Fruit fly (Drosophila melanogaster) whole organism, wandering third instar larva: ENCODE results near the gene Mkp.

Experiments
- Abd-B ChIP-seq: fragments of >200 bp; optimal IDR thresholded peaks from 2 replicates; lab custom pipeline; 2017; ENCODE audit warnings: missing biosample characterization, missing genetic modification characterization
- CG32264 ChIP-seq: fragments of 200-800 bp; sonication (Bioruptor generic); optimal IDR thresholded peaks from 2 replicates; lab custom pipeline; 2016; ENCODE audit warnings: missing biosample characterization, missing genetic modification characterization
- CG9705 ChIP-seq: fragments of 200-800 bp; sonication (Bioruptor generic); optimal IDR thresholded peaks from 2 replicates; lab custom pipeline; 2018; ENCODE audit warnings: missing biosample characterization, mild to moderate bottlenecking, missing genetic modification characterization
- Dfd ChIP-seq: fragments of >200 bp; optimal IDR thresholded peaks from 2 replicates; lab custom pipeline; 2017; ENCODE audit warnings: missing biosample characterization, missing genetic modification characterization
- Dif ChIP-seq: fragments of 200-275, 200-300 bp; sonication (Bioruptor generic); optimal IDR thresholded peaks from 2 replicates; lab custom pipeline; 2018; ENCODE audit warnings: missing biosample characterization, missing genetic modification characterization; ENCODE audit not compliant: partially characterized antibody
- GATAd ChIP-seq: sonication (Bioruptor generic); optimal IDR thresholded peaks from 2 replicates; lab custom pipeline; 2016; ENCODE audit warnings: missing biosample characterization, missing genetic modification characterization
- HLH106 ChIP-seq: fragments of 200-800 bp; optimal IDR thresholded peaks from 3 replicates; lab custom pipeline; 2019; ENCODE audit warnings: missing biosample characterization, mild to moderate bottlenecking, missing genetic modification characterization, moderate library complexity
- Hr78 ChIP-seq: fragments of >200 bp; optimal IDR thresholded peaks from 2 replicates; lab custom pipeline; 2017; ENCODE audit warnings: missing biosample characterization, missing genetic modification characterization
- Hr83 ChIP-seq: fragments of 200-300 bp; sonication (Bioruptor generic); optimal IDR thresholded peaks from 2 replicates; lab custom pipeline; 2016; ENCODE audit warnings: missing biosample characterization, mild to moderate bottlenecking, missing genetic modification characterization, moderate library complexity; ENCODE audit not compliant: poor library complexity, severe bottlenecking
- Jra ChIP-seq: sonication (Bioruptor generic); optimal IDR thresholded peaks from 2 replicates; lab custom pipeline; 2016; ENCODE audit warnings: missing biosample characterization, missing genetic modification characterization
- Mio ChIP-seq: sonication (Bioruptor generic); optimal IDR thresholded peaks from 2 replicates; lab custom pipeline; 2016; ENCODE audit warnings: missing biosample characterization, missing genetic modification characterization
- Myc ChIP-seq: fragments of >200 bp; optimal IDR thresholded peaks from 2 replicates; lab custom pipeline; 2017
- N ChIP-seq: fragments of >200 bp; optimal IDR thresholded peaks from 2 replicates; lab custom pipeline; 2018; ENCODE audit warnings: missing biosample characterization, missing external identifiers, missing genetic modification characterization
- OdsH ChIP-seq: fragments of 200-800 bp; sonication (Bioruptor generic); optimal IDR thresholded peaks from 2 replicates; lab custom pipeline; 2016; ENCODE audit warnings: missing biosample characterization, mild to moderate bottlenecking, missing genetic modification characterization
- Rel ChIP-seq, 2 experiments: fragments of 200-800 bp; sonication (Bioruptor generic) in 1 of 2; optimal IDR thresholded peaks; 2 replicates in 1 of 2; 3 replicates in 1 of 2; lab custom pipeline; 2016 to 2019; ENCODE audit warnings: mild to moderate bottlenecking in 2 of 2, missing biosample characterization in 2 of 2, missing genetic modification characterization in 2 of 2, moderate library complexity in 1 of 2
- Sp1 ChIP-seq: fragments of 200-800 bp; sonication (Bioruptor generic); optimal IDR thresholded peaks from 3 replicates; lab custom pipeline; 2019; ENCODE audit warnings: missing biosample characterization, mild to moderate bottlenecking, missing genetic modification characterization, moderate library complexity
- Vsx2 ChIP-seq: fragments of 200-300, 225-300 bp; sonication (Bioruptor generic); optimal IDR thresholded peaks from 2 replicates; lab custom pipeline; 2018; ENCODE audit warnings: missing biosample characterization, missing genetic modification characterization; ENCODE audit not compliant: partially characterized antibody
- br ChIP-seq: fragments of 200-800 bp; sonication (Bioruptor generic); optimal IDR thresholded peaks from 2 replicates; lab custom pipeline; 2016; ENCODE audit warnings: missing biosample characterization, missing genetic modification characterization
- brk ChIP-seq: fragments of 200-800 bp; sonication (Bioruptor generic); optimal IDR thresholded peaks from 2 replicates; lab custom pipeline; 2016; ENCODE audit warnings: missing biosample characterization, mild to moderate bottlenecking, missing genetic modification characterization
- dl ChIP-seq, 2 experiments: fragments of 175-275, 200-275 bp in 1 of 2; fragments of 200-275 bp in 1 of 2; sonication (Bioruptor generic); optimal IDR thresholded peaks; lab custom pipeline; 2018; ENCODE audit warnings: mild to moderate bottlenecking in 2 of 2, missing biosample characterization in 2 of 2, missing genetic modification characterization in 2 of 2, moderate library complexity in 2 of 2; ENCODE audit not compliant: partially characterized antibody in 2 of 2, insufficient read depth in 1 of 2
- dmrt93B ChIP-seq: fragments of 200-800 bp; sonication (Bioruptor generic); optimal IDR thresholded peaks from 2 replicates; lab custom pipeline; 2018; ENCODE audit warnings: missing biosample characterization, mild to moderate bottlenecking, missing genetic modification characterization
- dsf ChIP-seq: sonication (Bioruptor generic); optimal IDR thresholded peaks from 2 replicates; lab custom pipeline; 2016; ENCODE audit warnings: missing biosample characterization, missing genetic modification characterization, borderline replicate concordance
- ey ChIP-seq: fragments of 200-800 bp; sonication (Bioruptor generic); optimal IDR thresholded peaks from 2 replicates; lab custom pipeline; 2016; ENCODE audit warnings: missing biosample characterization, missing genetic modification characterization
- foxo ChIP-seq, 2 experiments: fragments of 200-800 bp; sonication (Bioruptor generic); optimal IDR thresholded peaks; 2 replicates in 1 of 2; 3 replicates in 1 of 2; lab custom pipeline; 2016 to 2017; ENCODE audit warnings: missing biosample characterization in 2 of 2, missing genetic modification characterization in 2 of 2
- fru ChIP-seq: fragments of 200-800 bp; sonication (Bioruptor generic); optimal IDR thresholded peaks from 3 replicates; lab custom pipeline; 2016; ENCODE audit warnings: missing biosample characterization, mild to moderate bottlenecking, missing genetic modification characterization
- h ChIP-seq: fragments of 200-800 bp; sonication (Bioruptor generic); optimal IDR thresholded peaks from 3 replicates; lab custom pipeline; 2016; ENCODE audit warnings: missing biosample characterization, mild to moderate bottlenecking, missing genetic modification characterization
- lola ChIP-seq: fragments of >200 bp; optimal IDR thresholded peaks from 2 replicates; lab custom pipeline; 2017; ENCODE audit warnings: missing biosample characterization, missing genetic modification characterization
- pan ChIP-seq: fragments of >200 bp; optimal IDR thresholded peaks from 2 replicates; lab custom pipeline; 2017
- psq ChIP-seq: fragments of 200-800 bp; sonication (Bioruptor generic); optimal IDR thresholded peaks from 3 replicates; lab custom pipeline; 2017; ENCODE audit warnings: missing biosample characterization, mild to moderate bottlenecking, missing genetic modification characterization, moderate library complexity
- rgr ChIP-seq: fragments of 200-800 bp; sonication (Bioruptor generic); optimal IDR thresholded peaks from 3 replicates; lab custom pipeline; 2016; ENCODE audit warnings: missing biosample characterization, mild to moderate bottlenecking, missing genetic modification characterization
- sage ChIP-seq: fragments of 200-800 bp; sonication (Bioruptor generic); optimal IDR thresholded peaks from 2 replicates; lab custom pipeline; 2016; ENCODE audit warnings: missing biosample characterization, mild to moderate bottlenecking, missing genetic modification characterization
- sv ChIP-seq: fragments of 200-800 bp; sonication (Bioruptor generic); optimal IDR thresholded peaks from 3 replicates; lab custom pipeline; 2016; ENCODE audit warnings: missing biosample characterization, missing genetic modification characterization
- tai ChIP-seq: sonication (Bioruptor generic); optimal IDR thresholded peaks from 2 replicates; lab custom pipeline; 2016; ENCODE audit warnings: missing biosample characterization, missing genetic modification characterization
- usp ChIP-seq: fragments of >200 bp; optimal IDR thresholded peaks from 2 replicates; lab custom pipeline; 2017; ENCODE audit warnings: missing biosample characterization, missing genetic modification characterization
- woc ChIP-seq: sonication (Bioruptor generic); optimal IDR thresholded peaks from 2 replicates; lab custom pipeline; 2016; ENCODE audit warnings: missing biosample characterization, mild to moderate bottlenecking, missing genetic modification characterization

Mkp gene

dm6 chr3L:145998-146576 lies 38.3 kb downstream of the Mkp start, which contains the start of gene CG6845:
CG6845 (plus strand) TSS chr3L:146433.
- TF ChIP-seq Rel (GFP tag; optimal IDR thresholded peaks at IDR 0.05; lab: Kevin White, UChicago) = no peak
- TF ChIP-seq Rel (tag; optimal IDR thresholded peaks at IDR 0.05; lab: Kevin White, UChicago) = peak; percentile 13
- TF ChIP-seq br = no peak
- TF ChIP-seq sage (GFP tag; lab: Kevin White, UChicago) = peak; percentile 45

dm6 chr3L:140838-141559 lies 43.3 kb downstream of the Mkp start:
- peak; percentile 87 for TF ChIP-seq Dif (GFP tag; lab: Kevin White, UChicago)
- TF ChIP-seq ey (GFP tag; lab: Kevin White, UChicago) = no peak
- TF ChIP-seq dl (GFP tag; optimal IDR thresholded peaks at IDR 0.05; lab: Kevin White, UChicago; ENCODE audit: insufficient read depth in 1 of 2, partially characterized antibody in 2 of 2) = peak in 1 of 2 experiments; percentile 82
- TF ChIP-seq rgr = no peak
- TF ChIP-seq brk (GFP tag; lab: Kevin White, UChicago) = peak; percentile 37
- TF ChIP-seq h (GFP tag; lab: Kevin White, UChicago) = no peak
- no peak for TF ChIP-seq OdsH (GFP tag; lab: Kevin White, UChicago)
- TF ChIP-seq psq (GFP tag; lab: Kevin White, UChicago) = peak; percentile 47
- TF ChIP-seq Vsx2 = peak; percentile 84
- no peak for TF ChIP-seq Hr78 (GFP tag; lab: Kevin White, UChicago)
- TF ChIP-seq Hr83 (GFP tag; lab: Kevin White, UChicago) = peak; percentile 11
- no peak for TF ChIP-seq foxo (GFP tag; optimal IDR thresholded peaks at IDR 0.05; lab: Kevin White, UChicago)
- TF ChIP-seq lola = no peak
- TF ChIP-seq tai (GFP tag; lab: Kevin White, UChicago) = no peak
- no peak for TF ChIP-seq CG32264 (GFP tag; lab: Kevin White, UChicago)
- no peak for TF ChIP-seq usp
- peak; percentile 24 for TF ChIP-seq woc (GFP tag; lab: Kevin White, UChicago)
- no peak for TF ChIP-seq Rel (GFP tag; optimal IDR thresholded peaks at IDR 0.05; lab: Kevin White, UChicago)
- TF ChIP-seq Rel (tag; optimal IDR thresholded peaks at IDR 0.05; lab: Kevin White, UChicago) = peak; percentile 91
- TF ChIP-seq dmrt93B (GFP tag; lab: Kevin White, UChicago) = no peak
- no peak for TF ChIP-seq fru

- TF ChIP-seq OdsH (GFP tag; lab: Kevin White, UChicago) (peak; percentile 16), Myc (lab: Kevin White, UChicago) (no peak), ey (GFP tag; lab: Kevin White, UChicago) (peak; percentile 53), CG9705 (GFP tag; lab: Kevin White, UChicago) (no peak), Hr83 (GFP tag; lab: Kevin White, UChicago) (no peak), woc (GFP tag; lab: Kevin White, UChicago) (no peak), HLH106 (tag; lab: Kevin White, UChicago) (peak; percentile 9), N (GFP tag; lab: Kevin White, UChicago) (no peak), Mio (GFP tag; lab: Kevin White, UChicago) (no peak), psq (GFP tag; lab: Kevin White, UChicago) (peak; percentile 45), h (GFP tag; lab: Kevin White, UChicago) (peak; percentile 19), Abd-B (GFP tag; lab: Kevin White, UChicago) (no peak), usp (no peak), Jra (no peak), Sp1 (GFP tag; lab: Kevin White, UChicago) (peak; percentile 5), sv (GFP tag; lab: Kevin White, UChicago) (no peak), fru (peak; percentile 61), Rel (GFP tag; optimal IDR thresholded peaks at IDR 0.05; lab: Kevin White, UChicago) (no peak), Rel (tag; optimal IDR thresholded peaks at IDR 0.05; lab: Kevin White, UChicago) (peak; percentile 97), pan (lab: Kevin White, UChicago) (no peak), GATAd (GFP tag; lab: Kevin White, UChicago) (no peak), CG32264 (GFP tag; lab: Kevin White, UChicago) (no peak), sage (GFP tag; lab: Kevin White, UChicago) (no peak), tai (GFP tag; lab: Kevin White, UChicago) (no peak), Dfd (no peak), dsf (GFP tag; lab: Kevin White, UChicago) (no peak), rgr (peak; percentile 43), br (peak; percentile 39), foxo (GFP tag; optimal IDR thresholded peaks at IDR 0.05; lab: Kevin White, UChicago) (peak in 1 of 2 experiments; percentile 48), Vsx2 (no peak), lola (no peak)
Measured at dm6 chr3L:139574-140567, 44.5 kb downstream of the Mkp start.
